Worm (Caenorhabditis elegans) whole organism, late embryonic: ENCODE measurements around the gene knl-1.

Source experiments
- K02D7.2 ChIP-seq: sonication (generic microtip); optimal IDR thresholded peaks from 2 replicates; lab custom pipeline; 2017; ENCODE audit warnings: mild to moderate bottlenecking, missing genetic modification characterization, missing compliant biosample characterization
- T23F11.4 ChIP-seq: fragments of 200-800 bp; sonication (Bioruptor generic); optimal IDR thresholded peaks from 2 replicates; lab custom pipeline; 2018; ENCODE audit warnings: mild to moderate bottlenecking, missing genetic modification characterization, missing compliant biosample characterization
- Y22D7AL.16 ChIP-seq: sonication (generic microtip); optimal IDR thresholded peaks from 2 replicates; lab custom pipeline; 2016; ENCODE audit warnings: missing genetic modification characterization, missing compliant biosample characterization
- ama-1 ChIP-seq: fragments of 150-350 bp; optimal IDR thresholded peaks from 2 replicates; lab custom pipeline; 2014
- ceh-18 ChIP-seq: sonication (generic microtip); optimal IDR thresholded peaks from 2 replicates; lab custom pipeline; 2016; ENCODE audit warnings: missing genetic modification characterization, missing compliant biosample characterization
- ceh-31 ChIP-seq: sonication (generic microtip); optimal IDR thresholded peaks from 2 replicates; lab custom pipeline; 2016; ENCODE audit warnings: missing genetic modification characterization, missing compliant biosample characterization
- ceh-34 ChIP-seq: sonication (generic microtip); optimal IDR thresholded peaks from 2 replicates; lab custom pipeline; 2016; ENCODE audit warnings: mild to moderate bottlenecking, missing genetic modification characterization, missing compliant biosample characterization
- dmd-4 ChIP-seq: sonication (generic microtip); optimal IDR thresholded peaks from 2 replicates; lab custom pipeline; 2016; ENCODE audit warnings: borderline replicate concordance, missing genetic modification characterization, missing compliant biosample characterization
- elt-2 ChIP-seq: sonication (generic microtip); optimal IDR thresholded peaks from 2 replicates; lab custom pipeline; 2016; ENCODE audit warnings: missing genetic modification reagents, missing genetic modification characterization, missing compliant biosample characterization
- fkh-10 ChIP-seq: fragments of 150-350 bp; optimal IDR thresholded peaks from 2 replicates; lab custom pipeline; 2014; ENCODE audit warnings: missing biosample characterization, missing genetic modification reagents, missing genetic modification characterization
- fkh-6 ChIP-seq: sonication (generic microtip); optimal IDR thresholded peaks from 2 replicates; lab custom pipeline; 2016; ENCODE audit warnings: missing genetic modification characterization, missing compliant biosample characterization
- gmeb-2 ChIP-seq: sonication (generic microtip); optimal IDR thresholded peaks from 2 replicates; lab custom pipeline; 2016; ENCODE audit warnings: missing genetic modification characterization, inconsistent platforms, missing compliant biosample characterization
- hlh-8 ChIP-seq: sonication (generic microtip); optimal IDR thresholded peaks from 2 replicates; lab custom pipeline; 2016; ENCODE audit warnings: missing genotype, missing genetic modification characterization, missing compliant biosample characterization
- lin-11 ChIP-seq: fragments of 200-800 bp; sonication (Bioruptor generic); optimal IDR thresholded peaks from 2 replicates; lab custom pipeline; 2018; ENCODE audit warnings: mild to moderate bottlenecking, missing genetic modification characterization, missing compliant biosample characterization
- madf-2 ChIP-seq: sonication (generic microtip); optimal IDR thresholded peaks from 2 replicates; lab custom pipeline; 2017; ENCODE audit warnings: missing genetic modification characterization, missing compliant biosample characterization
- nfya-1 ChIP-seq: sonication (generic microtip); optimal IDR thresholded peaks from 2 replicates; lab custom pipeline; 2017; ENCODE audit warnings: missing genetic modification characterization, mild to moderate bottlenecking, missing compliant biosample characterization, antibody characterized with exemption, moderate library complexity
- nhr-232 ChIP-seq: sonication (generic microtip); optimal IDR thresholded peaks from 2 replicates; lab custom pipeline; 2016; ENCODE audit warnings: missing genetic modification characterization, missing compliant biosample characterization
- npax-4 ChIP-seq: sonication (generic microtip); optimal IDR thresholded peaks from 2 replicates; lab custom pipeline; 2016; ENCODE audit warnings: missing genetic modification characterization, missing compliant biosample characterization
- tbx-2 ChIP-seq: sonication (generic microtip); optimal IDR thresholded peaks from 2 replicates; lab custom pipeline; 2016; ENCODE audit warnings: missing genetic modification characterization, missing compliant biosample characterization
- tbx-7 ChIP-seq: sonication (generic microtip); optimal IDR thresholded peaks from 2 replicates; lab custom pipeline; 2016; ENCODE audit warnings: missing genotype, missing genetic modification characterization, missing compliant biosample characterization
- ttx-3 ChIP-seq: sonication (generic microtip); optimal IDR thresholded peaks from 2 replicates; lab custom pipeline; 2016; ENCODE audit warnings: missing genetic modification reagents, missing genetic modification characterization, missing compliant biosample characterization
- unc-3 ChIP-seq, 2 experiments: fragments of 200-800 bp in 1 of 2; sonication (Bioruptor generic) in 1 of 2; sonication (generic microtip) in 1 of 2; conservative IDR thresholded peaks in 1 of 2; optimal IDR thresholded peaks in 1 of 2; 2 replicates each; pipeline versions ENCODE4 v1.3.6 to Lab custom; 2016 to 2022; ENCODE audit warnings: missing compliant biosample characterization in 2 of 2, missing genetic modification characterization in 2 of 2, missing genetic modification reagents in 1 of 2
- unc-42 ChIP-seq: sonication (generic microtip); optimal IDR thresholded peaks from 2 replicates; lab custom pipeline; 2016; ENCODE audit warnings: missing genotype, missing genetic modification characterization, missing compliant biosample characterization
- unc-55 ChIP-seq: sonication (generic microtip); optimal IDR thresholded peaks from 2 replicates; lab custom pipeline; 2017; ENCODE audit warnings: missing biosample characterization, missing genetic modification reagents, missing genetic modification characterization
- zip-5 ChIP-seq: sonication (generic microtip); optimal IDR thresholded peaks from 2 replicates; lab custom pipeline; 2016; ENCODE audit warnings: missing genetic modification characterization, missing compliant biosample characterization

Gene knl-1

DNA sequence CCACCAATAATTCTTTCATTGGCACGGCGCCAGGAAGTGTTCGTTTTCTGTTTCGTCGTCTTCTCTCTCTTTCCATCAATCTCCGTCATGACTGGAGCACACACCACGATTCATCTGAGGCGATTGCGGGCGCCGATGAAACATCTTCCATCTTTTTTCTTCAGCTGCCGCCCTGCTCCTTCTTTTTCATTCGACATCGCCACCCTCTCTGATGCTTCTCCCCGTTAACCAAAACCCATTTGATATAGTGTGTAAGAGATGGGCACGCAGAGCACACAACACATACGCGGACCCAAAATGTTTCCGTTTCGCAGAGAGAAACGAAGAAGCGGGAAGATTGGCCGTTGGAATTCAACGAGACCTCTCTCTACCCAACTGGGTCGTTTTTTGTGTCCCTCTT is 37.1 kb downstream of the knl-1 start (continued):
- no peak for TF ChIP-seq madf-2
- no peak for TF ChIP-seq tbx-7 (tag; lab: Kevin White, UChicago)
- no peak for TF ChIP-seq T23F11.4
- no peak for TF ChIP-seq gmeb-2 (tag; lab: Kevin White, UChicago)

DNA sequence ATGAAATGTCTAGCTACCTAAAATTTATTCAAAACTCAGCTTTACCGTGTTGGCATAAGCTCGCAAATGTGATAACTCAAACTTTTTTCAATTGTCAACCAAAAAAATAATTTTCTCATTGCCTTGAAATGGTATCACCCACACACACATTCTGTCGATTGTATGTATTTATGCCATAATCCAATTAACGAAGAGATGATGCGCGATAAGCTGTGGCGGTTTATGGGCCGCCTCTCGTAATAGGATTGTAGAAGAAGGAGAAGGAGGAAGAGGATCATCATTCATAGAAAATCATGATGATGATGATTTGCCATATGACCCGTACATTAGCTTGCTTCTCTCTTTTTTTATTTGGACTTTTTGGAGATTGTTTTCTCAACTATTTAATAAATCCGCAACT is 38.7 kb downstream of the knl-1 start:
- TF ChIP-seq fkh-6 (tag; lab: Kevin White, UChicago) (no peak), unc-42 (tag; lab: Kevin White, UChicago) (peak; percentile 85), ceh-31 (tag; lab: Kevin White, UChicago) (no peak), npax-4 (no peak)

DNA sequence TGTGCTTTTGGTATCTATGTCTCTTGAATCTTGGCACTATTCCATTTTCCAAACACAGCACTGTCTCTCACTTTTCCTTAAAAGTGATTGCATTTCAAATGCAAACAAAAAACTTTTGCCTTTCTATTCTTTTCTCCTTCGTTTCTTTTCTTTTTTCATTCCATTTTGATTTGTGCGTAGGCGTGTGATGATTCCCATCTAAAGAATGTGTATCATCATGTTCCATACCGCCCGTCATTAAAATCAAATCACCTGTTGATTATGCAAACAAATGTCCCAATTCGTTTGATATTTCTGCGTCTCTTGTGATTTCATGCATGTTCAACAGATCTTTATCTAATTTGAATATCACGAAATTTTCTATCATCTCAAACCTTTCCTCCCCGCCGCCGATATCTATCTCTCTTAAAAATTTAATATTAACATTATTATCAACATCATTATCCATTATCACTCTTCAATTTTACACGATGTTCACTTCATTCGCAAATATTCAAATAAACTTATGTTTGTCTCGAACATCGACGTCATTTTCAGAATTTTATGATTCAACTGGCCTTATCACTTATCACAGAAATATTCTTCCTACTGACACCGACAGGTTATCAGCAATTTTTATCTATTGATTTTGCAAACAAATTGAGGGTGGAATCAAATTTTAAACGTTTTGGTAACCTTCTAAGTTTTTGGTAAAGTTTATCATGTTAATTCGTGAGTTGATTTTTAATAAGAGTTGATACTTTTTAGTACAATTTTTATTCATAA is 41.0 kb downstream of the knl-1 start:
- TF ChIP-seq elt-2 (tag; lab: Kevin White, UChicago) (peak; percentile 89), ceh-18 (no peak)

DNA sequence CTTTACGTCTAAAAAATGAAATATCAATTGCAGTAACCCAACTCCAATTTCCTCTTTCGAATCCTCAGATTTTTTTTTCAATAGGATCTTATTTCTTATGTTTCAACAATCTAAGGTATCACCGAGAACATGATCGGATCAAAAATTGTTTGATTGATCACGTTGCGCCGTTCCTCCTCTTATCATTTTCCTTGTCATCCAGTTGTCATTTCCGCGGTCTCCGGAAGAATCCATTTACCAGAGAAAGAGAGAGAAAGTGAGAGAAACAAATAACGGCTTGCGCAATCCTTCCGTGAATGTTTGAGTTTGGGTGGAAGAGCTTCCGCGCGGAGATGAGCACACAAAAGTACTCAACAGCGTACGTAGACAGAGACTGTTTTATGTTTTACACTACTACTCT is 42.8 kb downstream of the knl-1 start:
- TF ChIP-seq unc-55 (GFP tag; lab: Kevin White, UChicago) (peak; percentile 56), Y22D7AL.16 (no peak), unc-3 (GFP tag; conservative IDR thresholded peaks at IDR 0.05; lab: Robert Waterston, UW) (no peak), unc-3 (tag; optimal IDR thresholded peaks at IDR 0.05; lab: Kevin White, UChicago) (no peak), zip-5 (tag; lab: Kevin White, UChicago) (no peak), fkh-6 (tag; lab: Kevin White, UChicago) (no peak), nhr-232 (tag; lab: Kevin White, UChicago) (no peak), fkh-10 (GFP tag; lab: Kevin White, UChicago) (no peak)

DNA sequence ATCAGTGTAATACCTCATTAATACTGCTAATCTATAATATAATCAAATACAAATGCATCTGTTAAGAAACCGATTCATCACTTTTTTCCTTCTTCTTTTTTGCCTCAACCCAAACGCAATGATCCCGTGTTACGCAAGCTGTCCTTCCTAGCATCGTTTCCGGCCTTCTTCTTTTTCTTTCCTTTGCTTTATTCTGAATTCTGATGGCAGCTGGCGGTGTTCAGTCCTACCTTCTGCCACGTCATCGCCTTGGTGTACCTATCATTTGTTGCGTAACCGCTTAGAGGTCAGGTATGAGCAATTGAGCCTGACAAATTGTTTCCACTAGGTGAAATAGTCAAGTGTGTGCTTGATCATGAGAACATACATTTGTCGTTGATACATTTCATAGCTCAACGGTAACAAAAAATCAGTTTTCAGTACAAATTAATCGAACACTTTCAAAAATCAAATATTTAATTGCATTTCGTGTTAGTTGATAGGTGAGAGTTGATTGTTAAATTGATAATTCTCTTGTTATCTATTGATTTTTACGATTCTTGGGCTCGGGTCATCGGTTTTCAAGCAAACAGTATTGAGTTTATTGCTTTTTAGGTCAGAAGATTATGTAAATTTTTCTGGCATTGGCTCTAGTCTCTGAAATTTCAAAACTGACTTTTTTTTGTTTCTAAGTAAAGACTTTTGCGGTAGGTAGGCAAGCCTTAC is 47.9 kb downstream of the knl-1 start:
- TF ChIP-seq elt-2 (tag; lab: Kevin White, UChicago) (peak; percentile 30), dmd-4 (no peak), K02D7.2 (no peak), nfya-1 (tag; lab: Kevin White, UChicago) (no peak), tbx-2 (tag; lab: Kevin White, UChicago) (peak; percentile 37), ceh-34 (no peak), ttx-3 (no peak)

DNA sequence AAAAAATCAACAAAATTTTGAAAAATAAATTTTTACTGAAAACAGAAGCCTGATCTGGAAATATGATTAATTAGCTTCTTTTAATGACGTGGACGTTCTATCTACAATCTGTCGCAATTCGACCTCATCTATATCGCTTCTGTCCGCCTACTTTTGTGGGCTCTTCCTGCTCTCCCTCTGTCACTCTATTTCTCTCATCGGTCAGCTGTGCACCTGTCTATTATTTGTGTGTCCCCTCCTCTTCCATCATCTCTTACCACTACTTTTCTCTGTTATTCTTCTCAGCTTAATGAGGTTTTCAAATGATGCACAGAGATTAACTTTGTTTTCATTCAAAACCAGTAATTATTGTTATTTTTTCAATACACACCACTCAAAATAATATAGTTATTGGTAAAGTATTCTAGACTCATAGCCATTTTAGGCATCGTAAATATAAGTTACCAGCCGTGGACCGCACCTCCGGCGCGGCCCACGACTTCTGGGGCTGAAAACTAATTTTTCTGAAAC is 48.7 kb downstream of the knl-1 start:
- TF ChIP-seq unc-42 (tag; lab: Kevin White, UChicago) = peak; percentile 29
- no peak for TF ChIP-seq ama-1 (lab: Kevin White, UChicago)
- TF ChIP-seq K02D7.2 = no peak
- TF ChIP-seq, all 69 proteins: peak for 1

DNA sequence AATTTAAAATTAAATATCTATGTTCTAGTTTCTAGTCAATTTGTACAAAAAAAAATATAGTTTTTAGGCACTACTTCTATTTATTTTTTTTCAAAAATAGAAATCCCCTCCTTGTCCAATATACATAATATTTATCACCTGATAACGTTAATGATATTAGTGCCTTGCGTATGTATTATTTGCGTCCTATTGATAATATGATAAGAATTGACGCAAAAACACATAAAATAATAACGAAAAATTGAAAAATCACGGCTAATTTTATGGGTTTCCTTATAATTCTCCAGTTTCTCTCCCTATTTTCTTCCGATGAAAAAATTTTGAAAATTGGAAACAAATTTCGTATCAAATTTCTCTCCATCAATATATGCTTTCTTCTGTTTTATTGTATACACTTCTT is 49.3 kb downstream of the knl-1 start:
- TF ChIP-seq elt-2 (tag; lab: Kevin White, UChicago) (peak; percentile 82), lin-11 (tag; lab: Kevin White, UChicago) (no peak)
- TF ChIP-seq, all 69 proteins: peak for 1

DNA sequence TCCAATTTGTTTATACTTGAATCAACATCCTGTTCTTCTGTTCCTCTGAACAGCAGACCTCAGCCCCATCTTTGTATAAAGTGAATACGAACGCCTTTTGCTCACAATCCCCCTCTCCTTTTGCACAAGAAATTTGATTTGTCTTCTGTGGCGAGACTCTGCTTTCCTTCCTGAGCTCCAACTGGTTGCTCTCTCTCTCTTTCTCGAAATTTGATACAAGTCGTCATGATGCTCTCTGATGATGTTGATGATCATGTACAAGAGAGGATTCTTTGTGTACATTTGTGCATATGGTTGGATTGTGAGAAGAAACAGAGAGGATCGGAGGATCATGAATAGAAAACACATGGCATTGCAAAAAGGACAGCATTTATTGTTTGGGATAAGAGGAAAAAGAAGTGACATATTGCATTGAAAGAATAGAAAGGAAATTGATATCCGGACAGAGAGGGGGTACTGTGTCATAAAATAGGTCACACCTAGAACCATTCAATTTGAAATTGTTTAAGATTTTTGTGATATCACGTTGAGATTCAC is 50.5 kb downstream of the knl-1 start:
- TF ChIP-seq ttx-3 (no peak), unc-42 (tag; lab: Kevin White, UChicago) (peak; percentile 22), ceh-34 (peak; percentile 82), hlh-8 (tag; lab: Kevin White, UChicago) (peak; percentile 3)
- TF ChIP-seq, all 69 proteins: peak for 3
